Fruit fly (Drosophila melanogaster): Measurements from ENCODE around the gene CG31454.

The CG31454 gene

DNA sequence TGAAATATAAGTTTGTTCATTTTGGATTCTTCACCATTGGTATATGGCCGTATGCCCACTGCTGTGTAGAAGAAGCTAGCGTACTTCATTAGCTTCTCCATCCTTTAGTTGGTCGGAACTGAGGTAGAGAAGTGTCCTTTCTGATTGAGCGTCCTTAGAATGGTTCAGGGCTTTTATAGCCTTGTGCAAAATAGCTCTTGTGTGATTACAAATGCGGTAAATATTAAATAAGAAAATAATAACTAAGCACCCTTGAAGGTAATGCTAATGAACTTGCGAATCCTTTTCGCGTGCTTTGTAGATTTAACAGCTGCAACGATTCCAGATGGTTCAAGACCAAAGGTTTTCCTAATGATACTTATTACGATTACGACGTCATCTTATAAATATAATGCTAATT, 10.2 kb upstream of the CG31454 start, which contains the start of gene Or85b:
Gene Or85b (minus strand): TSS at position 101 of the 400 bp plus-strand sequence.
- no peak for TF ChIP-seq CG32264 (GFP tag; optimal IDR thresholded peaks at IDR 0.05)
- no peak for TF ChIP-seq Vsx2 (GFP tag; optimal IDR thresholded peaks at IDR 0.05; ENCODE audit: partially characterized antibody)
- no peak for TF ChIP-seq HLH106 (tag; optimal IDR thresholded peaks at IDR 0.05)
- TF ChIP-seq dl (GFP tag; optimal IDR thresholded peaks at IDR 0.05; ENCODE audit: insufficient read depth in 1 of 2, partially characterized antibody in 2 of 2), result no peak
- TF ChIP-seq h (GFP tag; optimal IDR thresholded peaks at IDR 0.05), result no peak
- TF ChIP-seq Abd-B (GFP tag; optimal IDR thresholded peaks at IDR 0.05), result no peak
- no peak for TF ChIP-seq tai (GFP tag; optimal IDR thresholded peaks at IDR 0.05)
- no peak for TF ChIP-seq Myc (optimal IDR thresholded peaks at IDR 0.05)
- no peak for TF ChIP-seq Jra (GFP tag; optimal IDR thresholded peaks at IDR 0.05)
- TF ChIP-seq Hnf4 (GFP tag; optimal IDR thresholded peaks at IDR 0.05), result no peak

DNA sequence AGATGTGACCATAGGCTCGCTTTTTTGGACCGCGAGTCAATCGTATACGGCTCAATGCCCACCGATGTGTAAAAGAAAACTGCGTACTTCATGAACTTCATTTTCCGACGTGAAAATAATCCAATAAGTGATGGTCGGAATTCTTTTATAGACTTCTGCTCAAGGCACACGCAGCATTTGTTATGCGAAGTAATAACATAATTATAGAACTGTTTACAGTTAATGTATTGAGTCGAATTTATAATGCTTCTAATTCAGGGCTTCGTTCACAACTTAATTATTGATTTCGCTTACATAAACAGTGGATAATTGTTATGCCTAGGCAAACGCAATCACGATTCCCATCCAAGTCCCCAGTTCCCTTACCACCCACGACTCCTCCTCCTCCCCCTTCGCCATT, 8.5 kb upstream of the CG31454 start, which contains the start of gene Or85c:
Gene Or85c (minus strand): TSS at position 101 of the 400 bp plus-strand sequence.
- no peak for TF ChIP-seq sage (GFP tag; optimal IDR thresholded peaks at IDR 0.05)

DNA sequence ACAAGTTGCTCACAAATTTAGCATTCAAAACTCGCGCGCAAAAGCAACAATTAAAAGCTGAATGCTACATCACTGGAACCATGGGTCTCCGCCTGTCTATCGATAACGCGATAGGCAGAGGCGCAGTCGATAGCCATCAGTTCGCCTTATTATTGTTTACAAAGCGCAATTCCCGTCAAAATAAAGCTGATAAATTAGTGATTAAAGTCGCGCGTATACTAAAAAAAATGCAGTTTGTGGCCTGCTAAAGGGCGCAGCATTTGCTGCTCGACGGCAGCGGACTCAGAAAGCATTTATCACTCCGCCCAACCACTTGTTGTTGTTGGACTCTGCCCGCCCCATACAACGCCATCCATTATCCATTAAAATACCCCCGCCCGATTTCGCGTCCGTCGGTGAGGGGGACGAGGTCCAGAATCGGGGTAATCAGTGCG, 3.7 kb upstream of the CG31454 start, which contains the start of gene CG11737:
Gene CG11737 (plus strand): TSS at position 117 of the 434 bp plus-strand sequence.
- TF ChIP-seq Rel (GFP tag; optimal IDR thresholded peaks at IDR 0.05) (no peak), Rel (tag; optimal IDR thresholded peaks at IDR 0.05) (peak; percentile 63), Dfd (GFP tag; optimal IDR thresholded peaks at IDR 0.05) (no peak), br (GFP tag; optimal IDR thresholded peaks at IDR 0.05) (no peak), Hnf4 (GFP tag; optimal IDR thresholded peaks at IDR 0.05) (peak; percentile 47), Jra (GFP tag; optimal IDR thresholded peaks at IDR 0.05) (no peak), Dif (GFP tag; optimal IDR thresholded peaks at IDR 0.05; ENCODE audit: partially characterized antibody) (peak; percentile 77), ey (GFP tag; optimal IDR thresholded peaks at IDR 0.05) (no peak), OdsH (GFP tag; optimal IDR thresholded peaks at IDR 0.05) (no peak), Myc (optimal IDR thresholded peaks at IDR 0.05) (no peak), usp (GFP tag; optimal IDR thresholded peaks at IDR 0.05) (no peak), dl (GFP tag; optimal IDR thresholded peaks at IDR 0.05; ENCODE audit: insufficient read depth in 1 of 2, partially characterized antibody in 2 of 2) (peak; percentile 42 to 59), Hr78 (GFP tag; optimal IDR thresholded peaks at IDR 0.05) (no peak), dmrt93B (GFP tag; optimal IDR thresholded peaks at IDR 0.05) (no peak), Vsx2 (GFP tag; optimal IDR thresholded peaks at IDR 0.05; ENCODE audit: partially characterized antibody) (peak; percentile 43), Mio (GFP tag; optimal IDR thresholded peaks at IDR 0.05) (no peak), lola (GFP tag; optimal IDR thresholded peaks at IDR 0.05) (no peak), Sp1 (GFP tag; optimal IDR thresholded peaks at IDR 0.05) (no peak), pan (optimal IDR thresholded peaks at IDR 0.05) (no peak), Hr83 (GFP tag; optimal IDR thresholded peaks at IDR 0.05; ENCODE audit: poor library complexity, severe bottlenecking) (no peak)

dm6 chr3R:8518565-8519154, 2.8 kb upstream of the CG31454 start:
- peak; percentile 9 for TF ChIP-seq Sp1 (GFP tag; optimal IDR thresholded peaks at IDR 0.05)
- TF ChIP-seq Hnf4 (GFP tag; optimal IDR thresholded peaks at IDR 0.05), result peak; percentile 48
- no peak for TF ChIP-seq Rel (GFP tag; optimal IDR thresholded peaks at IDR 0.05)
- peak; percentile 82 for TF ChIP-seq Rel (tag; optimal IDR thresholded peaks at IDR 0.05)
- TF ChIP-seq Mio (GFP tag; optimal IDR thresholded peaks at IDR 0.05), result no peak
- no peak for TF ChIP-seq sage (GFP tag; optimal IDR thresholded peaks at IDR 0.05)
- TF ChIP-seq h (GFP tag; optimal IDR thresholded peaks at IDR 0.05), result peak; percentile 7
- TF ChIP-seq usp (GFP tag; optimal IDR thresholded peaks at IDR 0.05), result no peak
- TF ChIP-seq br (GFP tag; optimal IDR thresholded peaks at IDR 0.05), result peak; percentile 41

DNA sequence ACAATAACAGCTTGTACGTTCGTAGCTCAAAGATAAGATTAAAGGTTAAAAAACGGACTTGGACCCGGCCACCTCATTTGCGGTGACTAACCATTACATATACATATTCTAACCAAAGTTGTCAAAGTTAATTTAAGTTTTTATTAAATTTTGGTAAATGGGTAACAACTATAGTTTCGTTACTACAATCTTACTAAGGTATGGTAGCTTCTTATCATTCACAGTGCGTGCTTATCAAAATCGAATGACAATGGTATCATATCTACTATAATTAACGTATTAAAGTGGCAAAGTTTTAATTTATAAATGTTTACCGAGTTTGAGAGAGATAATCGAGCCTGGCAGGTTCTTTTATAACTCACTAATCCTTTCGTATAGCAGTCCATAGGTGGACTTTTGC, 2.3 kb upstream of the CG31454 start:
- TF ChIP-seq woc (GFP tag; optimal IDR thresholded peaks at IDR 0.05), result no peak
- TF ChIP-seq tai (GFP tag; optimal IDR thresholded peaks at IDR 0.05), result no peak
- no peak for TF ChIP-seq Sp1 (GFP tag; optimal IDR thresholded peaks at IDR 0.05)
- no peak for TF ChIP-seq CrebA (GFP tag; optimal IDR thresholded peaks at IDR 0.05; ENCODE audit: borderline replicate concordance)
- no peak for TF ChIP-seq Abd-B (GFP tag; optimal IDR thresholded peaks at IDR 0.05)
- TF ChIP-seq usp (GFP tag; optimal IDR thresholded peaks at IDR 0.05), result no peak
- TF ChIP-seq dsf (GFP tag; optimal IDR thresholded peaks at IDR 0.05; ENCODE audit: borderline replicate concordance), result no peak
- no peak for TF ChIP-seq Jra (GFP tag; optimal IDR thresholded peaks at IDR 0.05)
- no peak for TF ChIP-seq Vsx2 (GFP tag; optimal IDR thresholded peaks at IDR 0.05; ENCODE audit: partially characterized antibody)
- TF ChIP-seq sage (GFP tag; optimal IDR thresholded peaks at IDR 0.05), result no peak
- TF ChIP-seq Hr83 (GFP tag; optimal IDR thresholded peaks at IDR 0.05; ENCODE audit: poor library complexity, severe bottlenecking), result no peak
- no peak for TF ChIP-seq OdsH (GFP tag; optimal IDR thresholded peaks at IDR 0.05)
- no peak for TF ChIP-seq sv (GFP tag; optimal IDR thresholded peaks at IDR 0.05)

Data from whole organism, wandering third instar larva.